Fruit fly (Drosophila melanogaster) whole organism, embryonic: ENCODE data around the gene Eip75B.
A peak's percentile ranks its signal among the peaks of the same experiment; 100 is the strongest.

Source experiments
- Ada2b ChIP-seq: fragments of 200-800 bp; sonication (Bioruptor generic); IDR thresholded peaks from 2 replicates; pipeline ENCODE4 v1.3.6; 2022; ENCODE audit warnings: missing biosample characterization, missing genetic modification characterization
- Bdp1 ChIP-seq: fragments of 200-800 bp; sonication (Bioruptor generic); optimal IDR thresholded peaks from 3 replicates; lab custom pipeline; 2016; ENCODE audit warnings: missing biosample characterization, missing genetic modification characterization
- CG10209 ChIP-seq: fragments of 200-800 bp; sonication (Bioruptor generic); optimal IDR thresholded peaks from 3 replicates; lab custom pipeline; 2017; ENCODE audit warnings: missing biosample characterization, mild to moderate bottlenecking, missing genetic modification characterization, missing genetic modification reagents
- CG1233 ChIP-seq: fragments of 200-800 bp; sonication (Bioruptor generic); optimal IDR thresholded peaks from 4 replicates; lab custom pipeline; 2018; ENCODE audit warnings: missing biosample characterization, mild to moderate bottlenecking, missing genetic modification characterization
- CG13287 ChIP-seq: fragments of 200-800 bp; sonication (Bioruptor generic); IDR thresholded peaks from 2 replicates; pipeline ENCODE4 v1.3.6; 2022; ENCODE audit warnings: missing biosample characterization, missing genetic modification characterization; ENCODE audit not compliant: partially characterized antibody
- CG14860 ChIP-seq: fragments of 200-800 bp; sonication (Bioruptor generic); IDR thresholded peaks from 3 replicates; pipeline ENCODE4 v1.3.6; 2022; ENCODE audit warnings: missing biosample characterization, missing genetic modification characterization; ENCODE audit not compliant: partially characterized antibody
- CG15073 ChIP-seq: fragments of 200-800 bp; sonication (Bioruptor generic); optimal IDR thresholded peaks from 2 replicates; lab custom pipeline; 2016; ENCODE audit warnings: missing biosample characterization, missing genetic modification characterization
- CG1602 ChIP-seq: fragments of 200-800 bp; sonication (Bioruptor generic); optimal IDR thresholded peaks from 3 replicates; lab custom pipeline; 2016; ENCODE audit warnings: missing biosample characterization, missing genetic modification characterization
- CG16813 ChIP-seq: fragments of 200-800 bp; sonication (Bioruptor generic); IDR thresholded peaks from 3 replicates; pipeline ENCODE4 v1.3.6; 2022; ENCODE audit warnings: missing biosample characterization, missing genetic modification characterization; ENCODE audit not compliant: partially characterized antibody
- CG18619 ChIP-seq: fragments of 200-800 bp; sonication (Bioruptor generic); optimal IDR thresholded peaks from 3 replicates; lab custom pipeline; 2017; ENCODE audit warnings: missing biosample characterization, mild to moderate bottlenecking, missing genetic modification characterization
- CG34376 ChIP-seq: fragments of 200-800 bp; sonication (Bioruptor generic); optimal IDR thresholded peaks from 2 replicates; lab custom pipeline; 2018; ENCODE audit warnings: missing biosample characterization, mild to moderate bottlenecking, missing genetic modification characterization
- CG4360 ChIP-seq: fragments of 200-800 bp; sonication (Bioruptor generic); IDR thresholded peaks from 2 replicates; pipeline ENCODE4 v1.3.6; 2022; ENCODE audit warnings: missing biosample characterization, missing genetic modification characterization
- CG4820 ChIP-seq: fragments of 200-800 bp; sonication (Bioruptor generic); optimal IDR thresholded peaks from 3 replicates; lab custom pipeline; 2016; ENCODE audit warnings: missing biosample characterization, missing genetic modification characterization
- CG6175 ChIP-seq: fragments of 200-800 bp; sonication (Bioruptor generic); IDR thresholded peaks from 3 replicates; pipeline ENCODE4 v1.3.6; 2022; ENCODE audit warnings: missing biosample characterization, missing genetic modification characterization
- CG7928 ChIP-seq: fragments of 200-800 bp; sonication (Bioruptor generic); optimal IDR thresholded peaks from 2 replicates; lab custom pipeline; 2017; ENCODE audit warnings: missing biosample characterization, mild to moderate bottlenecking, missing genetic modification characterization
- CTCF ChIP-seq: fragments of 200-800 bp; sonication (Bioruptor generic); optimal IDR thresholded peaks from 2 replicates; lab custom pipeline; 2017; ENCODE audit warnings: missing biosample characterization, mild to moderate bottlenecking, missing genetic modification characterization, moderate library complexity
- Camta ChIP-seq: fragments of 200-800 bp; sonication (Bioruptor generic); optimal IDR thresholded peaks from 2 replicates; lab custom pipeline; 2016; ENCODE audit warnings: missing biosample characterization, missing genetic modification characterization
- CkIIα-i1 ChIP-seq: fragments of 200-800 bp; sonication (Bioruptor generic); IDR thresholded peaks from 2 replicates; pipeline ENCODE4 v1.3.6; 2022; ENCODE audit warnings: missing biosample characterization, missing genetic modification characterization
- D19B ChIP-seq: fragments of 200-800 bp; sonication (Bioruptor generic); optimal IDR thresholded peaks from 2 replicates; lab custom pipeline; 2017; ENCODE audit warnings: missing biosample characterization, mild to moderate bottlenecking, missing genetic modification characterization
- Dbx ChIP-seq: fragments of 200-800 bp; sonication (Bioruptor generic); IDR thresholded peaks from 3 replicates; pipeline ENCODE4 v1.3.6; 2022; ENCODE audit warnings: missing biosample characterization, missing genetic modification characterization
- Dip2 ChIP-seq: fragments of 200-800 bp; sonication (Bioruptor generic); IDR thresholded peaks from 2 replicates; pipeline ENCODE4 v1.3.6; 2022; ENCODE audit warnings: missing biosample characterization, missing genetic modification characterization
- E2f2 ChIP-seq: fragments of 200-800 bp; sonication (Bioruptor generic); IDR thresholded peaks from 2 replicates; pipeline ENCODE4 v1.3.6; 2022; ENCODE audit warnings: missing biosample characterization, missing genetic modification characterization
- Fer1 ChIP-seq: fragments of 200-800 bp; sonication (Bioruptor generic); optimal IDR thresholded peaks from 2 replicates; lab custom pipeline; 2017; ENCODE audit warnings: missing biosample characterization, mild to moderate bottlenecking, missing genetic modification characterization
- HLH3B ChIP-seq: fragments of 200-800 bp; sonication (Bioruptor generic); IDR thresholded peaks from 2 replicates; pipeline ENCODE4 v1.3.6; 2022; ENCODE audit warnings: missing biosample characterization, missing genetic modification characterization
- HLH4C ChIP-seq: fragments of 200-800 bp; sonication (Bioruptor generic); IDR thresholded peaks from 3 replicates; pipeline ENCODE4 v1.3.6; 2022; ENCODE audit warnings: missing biosample characterization, missing genetic modification characterization; ENCODE audit not compliant: partially characterized antibody
- Ptx1 ChIP-seq: fragments of 200-800 bp; sonication (Bioruptor generic); IDR thresholded peaks from 2 replicates; pipeline ENCODE4 v1.3.6; 2022; ENCODE audit warnings: missing biosample characterization, missing genetic modification characterization
- abd-A ChIP-seq: fragments of 200-800 bp; sonication (Bioruptor generic); optimal IDR thresholded peaks from 3 replicates; lab custom pipeline; 2019; ENCODE audit warnings: missing biosample characterization, mild to moderate bottlenecking, missing genetic modification characterization, moderate library complexity
- aop ChIP-seq: fragments of 200-800 bp; sonication (Bioruptor generic); IDR thresholded peaks from 2 replicates; pipeline ENCODE4 v1.3.6; 2022; ENCODE audit warnings: missing biosample characterization, missing genetic modification characterization
- ara ChIP-seq: fragments of 200-800 bp; sonication (Bioruptor generic); IDR thresholded peaks from 2 replicates; pipeline ENCODE4 v1.3.6; 2022; ENCODE audit warnings: missing biosample characterization, missing genetic modification characterization
- ash1 ChIP-seq: fragments of 200-800 bp; sonication (Bioruptor generic); optimal IDR thresholded peaks from 2 replicates; lab custom pipeline; 2018; ENCODE audit warnings: missing biosample characterization, mild to moderate bottlenecking, missing genetic modification characterization
- cg ChIP-seq: fragments of 200-800 bp; sonication (Bioruptor generic); optimal IDR thresholded peaks from 3 replicates; lab custom pipeline; 2019; ENCODE audit warnings: missing biosample characterization, mild to moderate bottlenecking, missing genetic modification characterization, moderate library complexity
- corto ChIP-seq: fragments of 200-800 bp; sonication (Bioruptor generic); optimal IDR thresholded peaks from 2 replicates; lab custom pipeline; 2016; ENCODE audit warnings: missing biosample characterization, mild to moderate bottlenecking, missing genetic modification characterization, moderate library complexity
- danr ChIP-seq: fragments of 200-800 bp; sonication (Bioruptor generic); IDR thresholded peaks from 2 replicates; pipeline ENCODE4 v1.3.6; 2022; ENCODE audit warnings: missing biosample characterization, missing genetic modification characterization
- dysf ChIP-seq: fragments of 200-800 bp; sonication (Bioruptor generic); IDR thresholded peaks from 3 replicates; pipeline ENCODE4 v1.3.6; 2022; ENCODE audit warnings: missing biosample characterization, missing genetic modification characterization
- ftz-f1 ChIP-seq: fragments of 200-800 bp; sonication (Bioruptor generic); optimal IDR thresholded peaks from 2 replicates; lab custom pipeline; 2016; ENCODE audit warnings: missing biosample characterization, missing genetic modification characterization
- gce ChIP-seq: fragments of 200-800 bp; sonication (Bioruptor generic); IDR thresholded peaks from 3 replicates; pipeline ENCODE4 v1.3.6; 2022; ENCODE audit warnings: missing biosample characterization, missing genetic modification characterization
- gcm2 ChIP-seq: fragments of 200-800 bp; sonication (Bioruptor generic); optimal IDR thresholded peaks from 2 replicates; lab custom pipeline; 2016; ENCODE audit warnings: missing biosample characterization, missing genetic modification characterization
- gro ChIP-seq: fragments of 200-800 bp; sonication (Bioruptor generic); optimal IDR thresholded peaks from 2 replicates; lab custom pipeline; 2016; ENCODE audit warnings: missing biosample characterization, missing genetic modification characterization
- her ChIP-seq: fragments of 200-800 bp; sonication (Bioruptor generic); optimal IDR thresholded peaks from 2 replicates; lab custom pipeline; 2016; ENCODE audit warnings: missing biosample characterization, missing genetic modification characterization
- nerfin-1 ChIP-seq: fragments of 200-800 bp; sonication (Bioruptor generic); optimal IDR thresholded peaks from 3 replicates; lab custom pipeline; 2019; ENCODE audit warnings: missing biosample characterization, mild to moderate bottlenecking, missing genetic modification characterization, moderate library complexity
- nom ChIP-seq: fragments of 200-800 bp; sonication (Bioruptor generic); optimal IDR thresholded peaks from 2 replicates; lab custom pipeline; 2017; ENCODE audit warnings: missing biosample characterization, missing genetic modification characterization, mild to moderate bottlenecking, moderate library complexity, missing genetic modification reagents
- peb ChIP-seq: fragments of 200-800 bp; sonication (Bioruptor generic); IDR thresholded peaks from 2 replicates; pipeline ENCODE4 v1.3.6; 2022; ENCODE audit warnings: missing biosample characterization, missing genetic modification characterization
- pho ChIP-seq: fragments of 200-800 bp; sonication (Bioruptor generic); optimal IDR thresholded peaks from 2 replicates; lab custom pipeline; 2016; ENCODE audit warnings: missing biosample characterization, missing genetic modification characterization
- phol ChIP-seq: fragments of 200-800 bp; sonication (Bioruptor generic); optimal IDR thresholded peaks from 3 replicates; lab custom pipeline; 2018; ENCODE audit warnings: missing biosample characterization, mild to moderate bottlenecking, missing genetic modification characterization, moderate library complexity
- psq ChIP-seq: fragments of 200-800 bp; sonication (Bioruptor generic); optimal IDR thresholded peaks from 2 replicates; lab custom pipeline; 2017; ENCODE audit warnings: missing biosample characterization, missing genetic modification characterization
- pum ChIP-seq: fragments of 200-800 bp; sonication (Bioruptor generic); optimal IDR thresholded peaks from 2 replicates; lab custom pipeline; 2016; ENCODE audit warnings: missing biosample characterization, missing genetic modification characterization
- so ChIP-seq: fragments of 200-800 bp; sonication (Bioruptor generic); IDR thresholded peaks from 3 replicates; pipeline ENCODE4 v1.3.6; 2022; ENCODE audit warnings: missing biosample characterization, missing genetic modification characterization
- ttk ChIP-seq: fragments of 200-800 bp; sonication (Bioruptor generic); IDR thresholded peaks from 2 replicates; pipeline ENCODE4 v2.1.2; 2022; ENCODE audit warnings: missing biosample characterization, missing genetic modification characterization
- unc-4 ChIP-seq: fragments of 200-800 bp; sonication (Bioruptor generic); IDR thresholded peaks from 2 replicates; pipeline ENCODE4 v1.3.6; 2022; ENCODE audit warnings: missing biosample characterization, missing genetic modification characterization; ENCODE audit not compliant: partially characterized antibody
- zen ChIP-seq: fragments of 200-800 bp; sonication (Bioruptor generic); optimal IDR thresholded peaks from 3 replicates; lab custom pipeline; 2018; ENCODE audit warnings: missing biosample characterization, mild to moderate bottlenecking, missing genetic modification characterization, moderate library complexity

Eip75B gene

dm6 chr3L:17988155-17988877 is 76.2 kb downstream of the Eip75B start (continued):
- peak; percentile 60 for TF ChIP-seq CG16813 (GFP tag; lab: Robert Waterston, UW)
- no peak for TF ChIP-seq danr (GFP tag; lab: Robert Waterston, UW)
- TF ChIP-seq CG14860 (GFP tag; lab: Robert Waterston, UW), result no peak
- no peak for TF ChIP-seq D19B (GFP tag; lab: Kevin White, UChicago)
- TF ChIP-seq pum, result peak; percentile 60
- peak; percentile 6 for TF ChIP-seq CG7928 (GFP tag; lab: Kevin White, UChicago)
- peak; percentile 76 for TF ChIP-seq zen (tag; lab: Kevin White, UChicago)
- TF ChIP-seq psq (GFP tag; lab: Kevin White, UChicago), result peak; percentile 18
- TF ChIP-seq aop (GFP tag; lab: Robert Waterston, UW), result no peak
- TF ChIP-seq CTCF (GFP tag; lab: Kevin White, UChicago), result peak; percentile 98
- TF ChIP-seq cg (GFP tag; lab: Kevin White, UChicago), result no peak
- TF ChIP-seq ftz-f1, result peak; percentile 98
- peak; percentile 58 for TF ChIP-seq CG1233
- no peak for TF ChIP-seq CG6175
- TF ChIP-seq unc-4 (GFP tag; lab: Robert Waterston, UW), result no peak
- TF ChIP-seq so (GFP tag; lab: Robert Waterston, UW), result peak; percentile 33; the same call in 1 of the 3 replicates
- no peak for TF ChIP-seq nom (GFP tag; lab: Kevin White, UChicago)
- peak; percentile 30 for TF ChIP-seq ash1 (GFP tag; lab: Kevin White, UChicago)
- no peak for TF ChIP-seq abd-A (tag; lab: Kevin White, UChicago)
- TF ChIP-seq CG15073 (GFP tag; lab: Kevin White, UChicago), result no peak
- no peak for TF ChIP-seq CkIIα-i1 (GFP tag; lab: Robert Waterston, UW)
- TF ChIP-seq Dip2, result no peak
- no peak for TF ChIP-seq corto
- TF ChIP-seq phol (tag; lab: Kevin White, UChicago), result peak; percentile 62
- TF ChIP-seq Dbx (GFP tag; lab: Robert Waterston, UW), result peak; percentile 73
- 0 out of 2 replicates have a peak, but pooled peaks have one; percentile 20 for TF ChIP-seq ttk (GFP tag; lab: Robert Waterston, UW)
- TF ChIP-seq peb, result 0 out of 2 replicates have a peak, but pooled peaks have one; percentile 15
- peak; percentile 60 for TF ChIP-seq CG4820 (GFP tag; lab: Kevin White, UChicago)
- TF ChIP-seq her (GFP tag; lab: Kevin White, UChicago), result peak; percentile 72
- peak; percentile 67 for TF ChIP-seq nerfin-1
- peak; percentile 61 for TF ChIP-seq pho (GFP tag; lab: Kevin White, UChicago)
- peak; percentile 61 for TF ChIP-seq CG34376 (GFP tag; lab: Kevin White, UChicago)
- TF ChIP-seq dysf, result 0 out of 3 replicates have a peak, but pooled peaks have one; percentile 38
- TF ChIP-seq gcm2, result no peak
- peak; percentile 56 for TF ChIP-seq Bdp1 (GFP tag; lab: Kevin White, UChicago)
- TF ChIP-seq CG10209, result peak; percentile 59
- peak; percentile 21 for TF ChIP-seq CG1602 (GFP tag; lab: Kevin White, UChicago)
- peak; percentile 62 for TF ChIP-seq E2f2
- peak; percentile 69 for TF ChIP-seq gro (GFP tag; lab: Kevin White, UChicago)
- peak; percentile 83 for TF ChIP-seq Fer1 (GFP tag; lab: Kevin White, UChicago)
- peak; percentile 29; the same call in 1 of the 2 replicates for TF ChIP-seq Ada2b (GFP tag; lab: Robert Waterston, UW)
- peak; percentile 56; the same call in 1 of the 3 replicates for TF ChIP-seq gce (GFP tag; lab: Robert Waterston, UW)
- TF ChIP-seq CG13287, result peak; percentile 66
- TF ChIP-seq Camta (GFP tag; lab: Kevin White, UChicago), result peak; percentile 65
- TF ChIP-seq CG4360 (GFP tag; lab: Robert Waterston, UW), result no peak
- TF ChIP-seq CG18619 (GFP tag; lab: Kevin White, UChicago), result peak; percentile 60
- TF ChIP-seq HLH3B (GFP tag; lab: Robert Waterston, UW), result peak; percentile 45; the same call in 1 of the 2 replicates
- TF ChIP-seq ara (GFP tag; lab: Robert Waterston, UW), result peak; percentile 59; the same call in 1 of the 2 replicates
- TF ChIP-seq Ptx1 (GFP tag; lab: Robert Waterston, UW), result peak; percentile 45; the same call in 1 of the 2 replicates
- TF ChIP-seq HLH4C (GFP tag; lab: Robert Waterston, UW), result peak; percentile 63
